Worm (Caenorhabditis elegans): ENCODE measurements around the gene K02A2.5.

K02A2.5 gene

DNA sequence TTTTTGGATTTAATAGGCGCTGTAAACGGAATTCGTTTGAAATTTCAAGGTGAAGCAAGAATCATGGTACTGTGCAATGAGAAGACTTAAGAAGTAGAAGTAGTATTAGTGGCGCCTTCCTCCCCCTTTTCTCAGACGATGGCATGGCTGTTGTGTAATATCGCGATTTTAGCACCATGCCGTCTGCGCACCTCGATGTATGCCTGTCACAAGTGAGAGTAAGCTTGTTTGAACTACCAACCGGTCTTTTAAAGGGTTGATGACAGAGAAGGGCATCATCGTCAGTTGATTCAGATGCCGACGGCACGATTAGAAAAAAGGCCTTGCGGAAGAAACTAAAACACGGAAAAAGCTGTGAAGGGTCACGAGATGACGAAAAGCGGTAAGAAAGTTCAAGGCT, 7.8 kb downstream of the K02A2.5 start:
- TF ChIP-seq nhr-11 (tag; optimal IDR thresholded peaks at IDR 0.05) (no peak), hlh-30 (tag; optimal IDR thresholded peaks at IDR 0.05; ENCODE audit: insufficient read depth) (peak; percentile 36), K02D7.2 (tag; optimal IDR thresholded peaks at IDR 0.05) (no peak)

DNA sequence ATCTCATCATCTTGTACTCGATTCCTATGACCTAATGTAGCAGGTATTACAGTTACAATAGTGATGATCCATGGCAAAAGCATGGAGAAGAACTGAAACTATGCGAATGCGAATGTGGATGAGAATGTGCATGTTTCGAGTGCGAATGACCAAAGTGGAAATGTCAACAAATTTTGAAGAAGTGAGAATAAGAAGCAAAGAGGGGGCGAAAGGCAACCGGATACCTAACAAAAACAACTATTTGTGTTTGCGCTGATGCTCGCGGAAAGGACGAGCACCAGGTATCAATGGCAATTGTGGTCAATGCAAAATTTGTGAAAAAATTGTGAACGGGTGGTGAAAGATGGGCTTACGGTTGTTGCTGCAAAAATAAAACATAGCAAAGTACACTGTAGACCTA, 9.2 kb downstream of the K02A2.5 start, which contains the start of gene nas-7:
nas-7 (minus strand) TSS at position 101 of the 400 bp plus-strand sequence.
- TF ChIP-seq ceh-24 (tag; optimal IDR thresholded peaks at IDR 0.05) (no peak), ceh-22 (tag; optimal IDR thresholded peaks at IDR 0.05) (no peak), hlh-6 (tag; optimal IDR thresholded peaks at IDR 0.05) (no peak), ceh-18 (tag; optimal IDR thresholded peaks at IDR 0.05) (no peak), lim-6 (tag; optimal IDR thresholded peaks at IDR 0.05) (no peak), pat-9 (tag; optimal IDR thresholded peaks at IDR 0.05) (no peak), unc-86 (tag; optimal IDR thresholded peaks at IDR 0.05) (no peak), npax-4 (tag; optimal IDR thresholded peaks at IDR 0.05) (no peak), mec-3 (tag; optimal IDR thresholded peaks at IDR 0.05; ENCODE audit: borderline replicate concordance) (no peak), zip-5 (tag; optimal IDR thresholded peaks at IDR 0.05) (no peak), fkh-10 (GFP tag; optimal IDR thresholded peaks at IDR 0.05) (no peak)

DNA sequence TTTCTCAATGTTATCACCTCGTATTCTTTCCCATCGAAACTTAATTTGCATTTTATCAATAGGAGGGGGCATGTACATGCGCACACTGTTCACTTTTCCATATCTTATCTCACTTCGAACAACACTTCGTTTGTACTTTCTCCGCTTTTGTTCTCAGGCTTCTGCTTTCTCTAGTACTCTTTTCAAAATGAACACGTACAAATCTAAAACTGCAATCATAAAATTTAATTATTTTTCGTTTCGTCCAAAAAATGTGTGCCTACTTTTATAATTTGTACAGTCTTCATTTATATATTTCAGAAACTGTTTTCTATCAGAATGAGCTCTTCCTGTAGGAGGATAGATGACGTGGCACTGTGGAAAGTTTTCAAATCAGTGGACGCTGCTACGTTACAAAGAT, 13.1 kb downstream of the K02A2.5 start, which contains the start of gene C07D10.1:
C07D10.1 (plus strand) TSS at position 301 of the 400 bp plus-strand sequence.
- TF ChIP-seq unc-55 (GFP tag; optimal IDR thresholded peaks at IDR 0.05) = no peak
- peak; percentile 11 for TF ChIP-seq elt-2 (tag; optimal IDR thresholded peaks at IDR 0.05)
- no peak for TF ChIP-seq ama-1 (optimal IDR thresholded peaks at IDR 0.05)

DNA sequence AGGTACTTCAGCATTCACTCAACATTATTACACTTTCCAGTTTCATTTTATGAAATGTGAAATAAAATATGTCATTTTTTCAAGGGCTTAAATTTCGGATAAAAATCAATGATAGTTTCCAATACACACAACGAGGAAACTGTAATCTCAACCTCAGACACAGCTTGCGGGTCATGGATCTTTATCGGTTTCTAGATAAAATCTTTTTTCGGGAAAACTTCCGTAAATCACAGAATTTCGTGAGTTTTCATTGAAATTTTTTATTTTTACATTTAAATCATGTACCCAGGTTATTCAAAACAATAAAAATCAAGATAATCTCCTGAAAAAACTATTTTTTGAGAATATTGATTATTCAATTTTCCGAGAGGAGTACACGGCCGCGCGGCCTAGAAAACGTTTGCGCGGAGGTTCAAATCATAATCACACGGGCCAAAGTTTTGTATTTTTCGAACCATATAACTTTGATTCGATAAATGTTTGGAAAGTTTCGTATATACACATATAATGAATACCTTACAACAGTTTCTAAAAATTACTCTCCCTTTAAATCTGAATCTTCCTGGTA, 14.5 kb downstream of the K02A2.5 start:
- TF ChIP-seq ets-4 (tag; optimal IDR thresholded peaks at IDR 0.05) = peak; percentile 45
- no peak for TF ChIP-seq zip-5 (tag; optimal IDR thresholded peaks at IDR 0.05)
- no peak for TF ChIP-seq F13H6.1 (tag; optimal IDR thresholded peaks at IDR 0.05)
- TF ChIP-seq ceh-31 (tag; optimal IDR thresholded peaks at IDR 0.05) = peak; percentile 4

DNA sequence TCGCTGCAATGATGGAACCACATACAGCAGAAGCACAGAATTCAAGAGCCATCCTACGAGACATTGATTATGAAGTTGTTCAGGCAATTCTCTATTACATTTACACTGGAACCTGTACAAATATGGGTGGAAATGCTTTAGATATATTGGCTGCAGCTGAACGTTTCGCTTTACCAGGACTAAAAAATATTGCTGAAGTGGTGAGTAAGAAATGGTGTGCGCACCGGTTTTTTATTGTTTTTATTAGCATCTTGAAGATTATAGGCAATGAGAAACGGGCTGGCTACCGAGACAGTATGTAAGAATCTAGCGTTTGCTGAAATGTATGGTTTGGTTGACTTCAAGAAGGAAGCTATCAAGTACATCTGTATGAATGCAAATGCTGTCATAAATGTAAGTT, 15.7 kb downstream of the K02A2.5 start:
- TF ChIP-seq dve-1 (tag; optimal IDR thresholded peaks at IDR 0.05) = no peak
- no peak for TF ChIP-seq nhr-11 (tag; optimal IDR thresholded peaks at IDR 0.05)
- TF ChIP-seq F13H6.1 (tag; optimal IDR thresholded peaks at IDR 0.05) = no peak
- no peak for TF ChIP-seq unc-3 (GFP tag; conservative IDR thresholded peaks at IDR 0.05)
- TF ChIP-seq unc-3 (tag; optimal IDR thresholded peaks at IDR 0.05) = no peak
- TF ChIP-seq pat-9 (tag; optimal IDR thresholded peaks at IDR 0.05) = no peak
- TF ChIP-seq ceh-9 (tag; optimal IDR thresholded peaks at IDR 0.05) = no peak
- no peak for TF ChIP-seq elt-2 (tag; optimal IDR thresholded peaks at IDR 0.05)
- no peak for TF ChIP-seq K02D7.2 (tag; optimal IDR thresholded peaks at IDR 0.05)
- TF ChIP-seq ceh-22 (tag; optimal IDR thresholded peaks at IDR 0.05) = no peak
- TF ChIP-seq Y22D7AL.16 (tag; optimal IDR thresholded peaks at IDR 0.05) = no peak
- no peak for TF ChIP-seq tbx-7 (tag; optimal IDR thresholded peaks at IDR 0.05)

DNA sequence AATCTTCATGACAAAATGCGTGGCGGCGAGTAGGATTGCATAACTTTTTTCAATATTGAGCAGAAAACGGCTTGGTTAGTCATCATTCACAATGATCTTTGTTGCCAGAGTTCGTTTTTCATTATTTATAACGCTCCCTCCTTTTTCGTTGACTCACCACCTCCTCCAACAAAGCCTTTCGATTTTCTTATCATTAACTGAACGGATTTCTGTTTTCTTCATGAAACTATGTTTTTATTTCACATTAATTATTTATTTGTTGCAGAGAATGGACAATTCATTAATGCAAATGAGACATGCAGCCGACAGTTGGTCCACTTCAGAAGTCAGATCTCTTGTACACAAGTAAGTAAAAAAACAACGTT, 17.2 kb downstream of the K02A2.5 start, which contains the start of gene bath-44:
bath-44 (plus strand) TSS at position 266 of the 365 bp plus-strand sequence.
- TF ChIP-seq hlh-15 (tag; optimal IDR thresholded peaks at IDR 0.05) (no peak), ceh-9 (tag; optimal IDR thresholded peaks at IDR 0.05) (no peak), unc-55 (GFP tag; optimal IDR thresholded peaks at IDR 0.05) (no peak), tbx-2 (tag; optimal IDR thresholded peaks at IDR 0.05) (no peak)

DNA sequence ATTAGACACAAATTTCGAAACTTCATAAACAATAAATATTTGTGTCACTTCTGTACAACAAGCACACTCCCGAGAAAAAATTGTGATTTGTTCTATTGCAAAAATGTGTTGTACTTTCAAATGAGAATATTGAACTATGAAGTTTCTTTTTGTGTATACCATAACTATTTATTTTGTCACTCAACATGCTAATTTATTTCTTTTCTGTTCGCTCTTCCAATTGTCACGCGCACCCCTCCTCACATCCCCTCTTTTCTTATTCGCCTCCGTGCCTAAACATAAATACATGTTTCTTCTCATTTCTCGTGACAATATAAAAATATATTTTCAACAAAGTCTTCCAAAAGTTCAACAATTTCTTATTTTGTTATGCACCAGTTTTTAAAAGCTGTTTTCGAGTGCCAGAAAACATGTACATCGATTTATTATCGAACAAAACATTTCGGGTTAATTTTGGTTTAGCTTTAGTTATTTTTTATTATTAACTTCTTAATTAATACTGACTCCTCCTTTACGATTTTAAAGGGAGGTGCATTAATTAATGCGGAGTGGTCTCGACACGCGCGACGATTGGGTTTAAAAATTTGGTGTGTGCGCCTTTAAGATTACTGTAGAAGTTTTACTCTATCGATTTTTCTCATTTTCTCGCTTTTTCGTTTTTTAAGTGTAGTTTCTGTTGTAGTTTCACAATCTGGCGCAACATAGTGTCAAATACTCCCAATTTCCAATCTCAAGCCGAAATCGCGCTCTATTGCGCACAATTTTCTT, 17.7 kb downstream of the K02A2.5 start:
- TF ChIP-seq ceh-31 (tag; optimal IDR thresholded peaks at IDR 0.05) (no peak), madf-2 (tag; optimal IDR thresholded peaks at IDR 0.05) (no peak), dmd-4 (tag; optimal IDR thresholded peaks at IDR 0.05; ENCODE audit: borderline replicate concordance) (no peak), dve-1 (tag; optimal IDR thresholded peaks at IDR 0.05) (no peak), ceh-9 (tag; optimal IDR thresholded peaks at IDR 0.05) (no peak), pag-3 (tag; optimal IDR thresholded peaks at IDR 0.05; ENCODE audit: borderline replicate concordance) (no peak)

All from whole organism, late embryonic.